Fruit fly (Drosophila melanogaster): ENCODE measurements around the gene rgn.

rgn gene

DNA sequence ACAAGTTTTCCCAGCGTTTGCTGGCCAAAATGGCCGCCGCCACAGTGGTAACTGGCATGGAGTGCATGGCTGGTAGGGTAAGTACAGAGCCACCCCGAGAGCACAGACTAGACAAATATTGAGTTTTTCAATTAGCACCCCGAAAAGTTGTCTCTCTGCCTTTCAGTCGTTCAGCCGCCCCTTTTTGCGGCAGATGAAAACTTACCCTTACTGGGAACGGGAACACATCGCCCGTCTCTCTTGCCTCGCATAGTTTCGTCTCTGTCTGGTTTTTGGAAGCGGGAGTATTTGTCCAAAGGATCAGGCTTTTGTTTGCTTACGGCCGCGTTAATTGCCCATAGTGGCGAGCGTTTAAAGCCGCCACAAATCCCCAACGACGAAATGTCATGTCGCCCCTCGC is 76.4 kb downstream of the rgn start:
- TF ChIP-seq CG5204 (GFP tag; optimal IDR thresholded peaks at IDR 0.05) (no peak), Hr96 (GFP tag; optimal IDR thresholded peaks at IDR 0.05) (no peak), CG7101 (tag; optimal IDR thresholded peaks at IDR 0.05) (no peak), kay (GFP tag; ENCODE audit: borderline replicate concordance) (no peak), tj (GFP tag; optimal IDR thresholded peaks at IDR 0.05) (no peak), Mnt (GFP tag; optimal IDR thresholded peaks at IDR 0.05) (no peak), Clk (GFP tag; optimal IDR thresholded peaks at IDR 0.05) (no peak), bab1 (GFP tag; optimal IDR thresholded peaks at IDR 0.05) (no peak), CG7045 (GFP tag; optimal IDR thresholded peaks at IDR 0.05) (no peak), ovo (GFP tag; optimal IDR thresholded peaks at IDR 0.05) (no peak), CG12768 (GFP tag; optimal IDR thresholded peaks at IDR 0.05) (no peak), CG33017 (tag; optimal IDR thresholded peaks at IDR 0.05) (no peak), CG14711 (tag; optimal IDR thresholded peaks at IDR 0.05) (no peak), pad (GFP tag; optimal IDR thresholded peaks at IDR 0.05) (no peak)

DNA sequence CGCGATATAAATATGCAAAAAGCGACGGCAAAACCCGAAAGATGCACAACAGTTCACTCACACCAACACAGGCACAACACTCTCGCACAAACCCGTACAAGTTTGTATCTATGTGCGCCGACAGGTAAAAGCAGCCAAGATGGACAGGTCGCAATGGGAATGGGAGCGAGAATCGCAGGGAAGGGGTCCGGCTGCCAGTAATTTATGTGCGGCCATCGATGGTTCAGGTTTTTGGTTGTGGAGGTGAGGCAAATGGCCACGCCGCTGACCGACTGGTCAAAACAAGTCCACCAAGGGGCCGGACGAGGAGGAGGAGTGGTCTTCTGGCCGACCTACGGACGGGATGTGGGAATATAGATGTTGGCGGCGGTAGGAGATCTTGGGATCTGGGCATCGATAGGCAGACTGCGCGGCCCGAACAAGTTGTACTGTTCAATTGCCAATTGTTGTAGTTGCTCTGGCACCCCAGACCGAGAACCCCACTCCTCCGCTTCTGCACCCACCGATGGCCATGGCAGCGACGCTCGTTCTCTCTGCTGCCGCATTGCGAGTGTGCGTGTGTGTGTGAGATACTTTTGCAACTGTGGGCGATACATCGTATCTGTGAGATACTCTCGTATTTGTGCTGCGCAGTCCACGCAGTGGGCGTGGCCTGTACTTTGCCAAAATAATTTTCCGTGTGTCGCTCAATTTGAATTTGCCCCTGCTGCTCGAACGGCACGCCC is 78.0 kb downstream of the rgn start:
- TF ChIP-seq cic (GFP tag; optimal IDR thresholded peaks at IDR 0.05) (no peak), Crg-1 (GFP tag; optimal IDR thresholded peaks at IDR 0.05) (no peak), bab1 (GFP tag; optimal IDR thresholded peaks at IDR 0.05) (no peak)

DNA sequence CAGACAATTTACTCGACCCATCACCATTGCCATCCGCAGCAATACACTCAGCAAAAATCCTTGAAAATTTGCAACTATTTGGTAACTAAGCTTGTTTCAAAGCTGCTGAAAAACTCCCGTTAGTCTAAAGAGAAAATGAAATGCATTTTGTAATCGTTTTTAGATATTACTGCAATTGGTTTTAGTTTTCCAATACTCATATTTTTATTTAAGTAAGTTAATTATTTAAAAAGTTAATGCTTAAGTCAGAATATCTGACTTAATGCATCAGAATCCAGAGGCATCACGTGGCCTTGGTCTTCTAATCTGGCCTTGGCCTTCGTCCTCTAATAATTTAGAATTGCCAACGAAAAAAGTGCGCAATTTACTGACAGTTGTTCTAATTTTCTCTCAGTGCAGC is 80.6 kb downstream of the rgn start:
- TF ChIP-seq CG33017 (tag; optimal IDR thresholded peaks at IDR 0.05): no peak
- TF ChIP-seq CG11617 (GFP tag; optimal IDR thresholded peaks at IDR 0.05): no peak
- no peak for TF ChIP-seq Mnt (GFP tag; optimal IDR thresholded peaks at IDR 0.05)
- no peak for TF ChIP-seq CG14711 (tag; optimal IDR thresholded peaks at IDR 0.05)
- TF ChIP-seq CG12768 (GFP tag; optimal IDR thresholded peaks at IDR 0.05): no peak
- TF ChIP-seq CG1620 (GFP tag; optimal IDR thresholded peaks at IDR 0.05): no peak
- TF ChIP-seq toe (GFP tag; optimal IDR thresholded peaks at IDR 0.05): no peak
- no peak for TF ChIP-seq cic (GFP tag; optimal IDR thresholded peaks at IDR 0.05)
- TF ChIP-seq CG7101 (tag; optimal IDR thresholded peaks at IDR 0.05): no peak
- no peak for TF ChIP-seq cnc (optimal IDR thresholded peaks at IDR 0.05)
- TF ChIP-seq kay (GFP tag; ENCODE audit: borderline replicate concordance): no peak
- no peak for TF ChIP-seq bab1 (GFP tag; optimal IDR thresholded peaks at IDR 0.05)
- TF ChIP-seq ovo (GFP tag; optimal IDR thresholded peaks at IDR 0.05): no peak
- no peak for TF ChIP-seq tj (GFP tag; optimal IDR thresholded peaks at IDR 0.05)
- TF ChIP-seq CG5204 (GFP tag; optimal IDR thresholded peaks at IDR 0.05): no peak
- TF ChIP-seq CG7045 (GFP tag; optimal IDR thresholded peaks at IDR 0.05): no peak
- no peak for TF ChIP-seq Crg-1 (GFP tag; optimal IDR thresholded peaks at IDR 0.05)
- TF ChIP-seq Clk (GFP tag; optimal IDR thresholded peaks at IDR 0.05): no peak
- TF ChIP-seq pad (GFP tag; optimal IDR thresholded peaks at IDR 0.05): no peak

dm6 chr3L:21464240-21464639 is 81.9 kb downstream of the rgn start:
- TF ChIP-seq CG12768 (GFP tag; optimal IDR thresholded peaks at IDR 0.05): no peak
- TF ChIP-seq CG7045 (GFP tag; optimal IDR thresholded peaks at IDR 0.05): no peak
- no peak for TF ChIP-seq cic (GFP tag; optimal IDR thresholded peaks at IDR 0.05)

- no peak for TF ChIP-seq bab1 (GFP tag; optimal IDR thresholded peaks at IDR 0.05)
- TF ChIP-seq CG12768 (GFP tag; optimal IDR thresholded peaks at IDR 0.05): no peak
- TF ChIP-seq CG1620 (GFP tag; optimal IDR thresholded peaks at IDR 0.05): no peak
- TF ChIP-seq toe (GFP tag; optimal IDR thresholded peaks at IDR 0.05): no peak
- TF ChIP-seq kay (GFP tag; ENCODE audit: borderline replicate concordance): no peak
Measured at dm6 chr3L:21465261-21466112, 83.2 kb downstream of the rgn start.

DNA sequence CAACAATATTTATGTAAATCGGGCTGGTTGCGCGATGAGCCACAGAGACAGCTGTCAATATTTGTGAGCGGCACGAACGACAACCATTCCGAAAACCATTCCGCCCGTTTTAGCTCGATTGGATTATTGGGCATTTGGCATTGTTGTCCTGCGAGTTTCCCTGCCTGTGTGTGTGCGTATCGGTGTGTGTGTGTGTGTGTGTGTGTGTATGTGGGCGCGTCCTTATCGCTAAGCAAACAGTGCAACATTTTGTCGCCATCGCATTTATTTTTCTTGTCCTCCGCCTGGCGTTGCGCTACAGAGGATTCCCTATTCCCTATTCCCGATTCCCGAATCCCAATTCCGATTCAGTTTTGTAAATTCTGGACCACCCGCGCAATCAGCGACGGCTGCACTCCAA is 89.6 kb downstream of the rgn start:
- TF ChIP-seq Mnt (GFP tag; optimal IDR thresholded peaks at IDR 0.05): no peak
- no peak for TF ChIP-seq tj (GFP tag; optimal IDR thresholded peaks at IDR 0.05)
- no peak for TF ChIP-seq bab1 (GFP tag; optimal IDR thresholded peaks at IDR 0.05)
- TF ChIP-seq CG11617 (GFP tag; optimal IDR thresholded peaks at IDR 0.05): no peak
- no peak for TF ChIP-seq cic (GFP tag; optimal IDR thresholded peaks at IDR 0.05)
- TF ChIP-seq cnc (optimal IDR thresholded peaks at IDR 0.05): no peak
- TF ChIP-seq Clk (GFP tag; optimal IDR thresholded peaks at IDR 0.05): no peak
- TF ChIP-seq Crg-1 (GFP tag; optimal IDR thresholded peaks at IDR 0.05): no peak
- TF ChIP-seq CG12768 (GFP tag; optimal IDR thresholded peaks at IDR 0.05): no peak
- TF ChIP-seq CG14711 (tag; optimal IDR thresholded peaks at IDR 0.05): no peak
- no peak for TF ChIP-seq CG1620 (GFP tag; optimal IDR thresholded peaks at IDR 0.05)
- no peak for TF ChIP-seq CG7045 (GFP tag; optimal IDR thresholded peaks at IDR 0.05)
- TF ChIP-seq kay (GFP tag; ENCODE audit: borderline replicate concordance): no peak
- no peak for TF ChIP-seq Hr96 (GFP tag; optimal IDR thresholded peaks at IDR 0.05)
- no peak for TF ChIP-seq CG5204 (GFP tag; optimal IDR thresholded peaks at IDR 0.05)
- TF ChIP-seq ovo (GFP tag; optimal IDR thresholded peaks at IDR 0.05): no peak
- no peak for TF ChIP-seq CG33017 (tag; optimal IDR thresholded peaks at IDR 0.05)
- no peak for TF ChIP-seq toe (GFP tag; optimal IDR thresholded peaks at IDR 0.05)
- TF ChIP-seq CG7101 (tag; optimal IDR thresholded peaks at IDR 0.05): no peak
